Fruit fly (Drosophila melanogaster): ENCODE data around the gene Dpy-30L2.

Dpy-30L2 gene

DNA sequence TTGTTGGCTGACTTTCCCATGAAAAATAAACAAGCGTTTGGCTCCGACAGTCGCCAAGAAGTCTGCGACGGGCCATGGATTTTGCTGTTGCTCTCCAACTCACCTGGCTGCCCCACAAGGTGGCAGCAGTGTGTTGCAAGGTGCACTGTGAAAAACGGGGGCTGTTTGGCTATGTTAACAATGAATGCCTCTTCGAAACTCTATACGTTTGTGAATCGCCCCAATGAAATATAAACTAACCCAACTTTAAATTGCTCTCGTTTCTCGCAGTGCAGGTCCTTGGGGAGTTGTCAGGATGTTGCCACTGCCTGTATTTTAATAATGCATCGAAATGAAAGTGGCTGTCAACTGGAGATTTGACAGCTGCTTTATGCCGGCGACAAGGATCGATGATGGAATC, 33.2 kb downstream of the Dpy-30L2 start (continued):
- TF ChIP-seq ara (GFP tag; IDR thresholded peaks at IDR 0.05) (peak; percentile 23; the same call in 1 of the 2 replicates), rib (GFP tag; IDR thresholded peaks at IDR 0.05) (no peak), CG9797 (GFP tag; optimal IDR thresholded peaks at IDR 0.05) (no peak), al (GFP tag; IDR thresholded peaks at IDR 0.05) (no peak), Bteb2 (GFP tag; optimal IDR thresholded peaks at IDR 0.05) (no peak), CG3838 (GFP tag; optimal IDR thresholded peaks at IDR 0.05) (no peak), CG31441 (GFP tag; IDR thresholded peaks at IDR 0.05) (0 out of 2 replicates have a peak, but pooled peaks have one; percentile 16), Fer1 (GFP tag; optimal IDR thresholded peaks at IDR 0.05) (no peak), chif (GFP tag; optimal IDR thresholded peaks at IDR 0.05) (peak in 1 of 2 experiments; percentile 10), otp (GFP tag; IDR thresholded peaks at IDR 0.05) (0 out of 3 replicates have a peak, but pooled peaks have one; percentile 32), CG13894 (tag; optimal IDR thresholded peaks at IDR 0.05) (no peak), ind (GFP tag; optimal IDR thresholded peaks at IDR 0.05) (no peak), dan (GFP tag; IDR thresholded peaks at IDR 0.05) (no peak), slbo (GFP tag; IDR thresholded peaks at IDR 0.05) (peak; percentile 16; the same call in 1 of the 2 replicates), Fer3 (tag; optimal IDR thresholded peaks at IDR 0.05) (no peak), CG8924 (tag; optimal IDR thresholded peaks at IDR 0.05) (no peak), PHDP (tag; optimal IDR thresholded peaks at IDR 0.05) (no peak), H15 (GFP tag; IDR thresholded peaks at IDR 0.05) (0 out of 3 replicates have a peak, but pooled peaks have one; percentile 15), CG14014 (GFP tag; IDR thresholded peaks at IDR 0.05) (no peak), Antp (GFP tag; optimal IDR thresholded peaks at IDR 0.05) (no peak), E2f1 (GFP tag; IDR thresholded peaks at IDR 0.05) (no peak), CG1832 (GFP tag; optimal IDR thresholded peaks at IDR 0.05) (no peak), CG7271 (tag; optimal IDR thresholded peaks at IDR 0.05) (no peak), CG9215 (GFP tag; IDR thresholded peaks at IDR 0.05) (no peak), dimm (GFP tag; IDR thresholded peaks at IDR 0.05) (no peak), CG30403 (GFP tag; optimal IDR thresholded peaks at IDR 0.05) (no peak), wek (GFP tag; optimal IDR thresholded peaks at IDR 0.05) (no peak), ci (GFP tag; IDR thresholded peaks at IDR 0.05) (0 out of 3 replicates have a peak, but pooled peaks have one; percentile 18), CG12071 (GFP tag; optimal IDR thresholded peaks at IDR 0.05) (no peak), pita (GFP tag; optimal IDR thresholded peaks at IDR 0.05) (no peak), sens (GFP tag) (peak; percentile 81), zfh1 (GFP tag; IDR thresholded peaks at IDR 0.05) (peak; percentile 46; the same call in 1 of the 3 replicates)

dm6 chr3L:4010122-4010521, 37.4 kb downstream of the Dpy-30L2 start:
- peak; percentile 21 for TF ChIP-seq CoRest (tag; optimal IDR thresholded peaks at IDR 0.05)
- peak; percentile 38 for TF ChIP-seq grau (tag; optimal IDR thresholded peaks at IDR 0.05)
- no peak for TF ChIP-seq mam (GFP tag; optimal IDR thresholded peaks at IDR 0.05)
- no peak for TF ChIP-seq bigmax (GFP tag; optimal IDR thresholded peaks at IDR 0.05)
- TF ChIP-seq dysf (GFP tag; IDR thresholded peaks at IDR 0.05), result no peak
- no peak for TF ChIP-seq ems (GFP tag; optimal IDR thresholded peaks at IDR 0.05)
- peak; percentile 0 for TF ChIP-seq nau (GFP tag; optimal IDR thresholded peaks at IDR 0.05)
- TF ChIP-seq Awh (GFP tag; IDR thresholded peaks at IDR 0.05), result no peak
- TF ChIP-seq prd (optimal IDR thresholded peaks at IDR 0.05), result no peak
- TF ChIP-seq prd (GFP tag; IDR thresholded peaks at IDR 0.05), result 0 out of 3 replicates have a peak, but pooled peaks have one; percentile 4
- TF ChIP-seq Med (GFP tag), result peak; percentile 12
- TF ChIP-seq dmrt99B (tag; optimal IDR thresholded peaks at IDR 0.05), result peak; percentile 53
- peak; percentile 70 for TF ChIP-seq CG18599 (GFP tag; optimal IDR thresholded peaks at IDR 0.05)
- TF ChIP-seq tx (GFP tag; optimal IDR thresholded peaks at IDR 0.05), result no peak
- peak; percentile 17 for TF ChIP-seq CG13424 (tag; optimal IDR thresholded peaks at IDR 0.05)
- TF ChIP-seq CG31441 (GFP tag; IDR thresholded peaks at IDR 0.05), result peak; percentile 54
- TF ChIP-seq HLH3B (GFP tag; IDR thresholded peaks at IDR 0.05), result no peak
- peak; percentile 59 for TF ChIP-seq CG11504 (tag; optimal IDR thresholded peaks at IDR 0.05)
- TF ChIP-seq CG14860 (GFP tag; IDR thresholded peaks at IDR 0.05; ENCODE audit: partially characterized antibody), result no peak
- no peak for TF ChIP-seq CG17612 (GFP tag; IDR thresholded peaks at IDR 0.05)
- TF ChIP-seq CG2120 (GFP tag; optimal IDR thresholded peaks at IDR 0.05), result peak; percentile 21
- peak; percentile 43 for TF ChIP-seq CG18262 (tag; optimal IDR thresholded peaks at IDR 0.05)

Data from whole organism, embryonic.